Worm (Caenorhabditis elegans): ENCODE measurements around the gene elpc-4.
A peak's percentile ranks its signal among the peaks of the same experiment; 100 is the strongest.

elpc-4 gene

DNA sequence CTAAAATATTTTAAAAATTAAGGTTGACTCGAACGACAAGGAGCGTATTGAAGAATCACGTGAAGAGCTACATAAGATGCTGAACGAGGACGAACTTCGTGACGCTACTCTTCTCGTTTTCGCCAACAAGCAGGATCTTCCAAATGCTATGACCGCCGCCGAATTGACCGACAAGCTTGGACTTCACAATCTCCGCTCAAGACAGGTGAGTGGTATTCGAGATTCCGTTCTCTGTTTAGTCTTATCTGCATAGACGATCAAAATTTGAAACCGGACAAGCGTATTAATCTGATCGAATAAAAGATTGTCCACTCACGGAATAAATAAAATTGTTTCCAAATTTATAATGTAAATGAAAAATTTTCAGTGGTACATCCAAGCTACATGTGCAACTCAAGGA is 33.8 kb upstream of the elpc-4 start:
- no peak for TF ChIP-seq cey-2 (tag; optimal IDR thresholded peaks at IDR 0.05; ENCODE audit: borderline replicate concordance, insufficient read depth)
- TF ChIP-seq set-16 (GFP tag; IDR thresholded peaks at IDR 0.05): no peak
- TF ChIP-seq fos-1 (tag; optimal IDR thresholded peaks at IDR 0.05): no peak
- no peak for TF ChIP-seq egl-43 (GFP tag; IDR thresholded peaks at IDR 0.05)
- TF ChIP-seq sdz-12 (GFP tag; optimal IDR thresholded peaks at IDR 0.05): no peak
- no peak for TF ChIP-seq mes-2 (tag; optimal IDR thresholded peaks at IDR 0.05; ENCODE audit: poor library complexity, severe bottlenecking)
- no peak for TF ChIP-seq unc-62 (GFP tag; optimal IDR thresholded peaks at IDR 0.05 in 1 of 2)
- TF ChIP-seq unc-62 (tag; optimal IDR thresholded peaks at IDR 0.05): no peak

DNA sequence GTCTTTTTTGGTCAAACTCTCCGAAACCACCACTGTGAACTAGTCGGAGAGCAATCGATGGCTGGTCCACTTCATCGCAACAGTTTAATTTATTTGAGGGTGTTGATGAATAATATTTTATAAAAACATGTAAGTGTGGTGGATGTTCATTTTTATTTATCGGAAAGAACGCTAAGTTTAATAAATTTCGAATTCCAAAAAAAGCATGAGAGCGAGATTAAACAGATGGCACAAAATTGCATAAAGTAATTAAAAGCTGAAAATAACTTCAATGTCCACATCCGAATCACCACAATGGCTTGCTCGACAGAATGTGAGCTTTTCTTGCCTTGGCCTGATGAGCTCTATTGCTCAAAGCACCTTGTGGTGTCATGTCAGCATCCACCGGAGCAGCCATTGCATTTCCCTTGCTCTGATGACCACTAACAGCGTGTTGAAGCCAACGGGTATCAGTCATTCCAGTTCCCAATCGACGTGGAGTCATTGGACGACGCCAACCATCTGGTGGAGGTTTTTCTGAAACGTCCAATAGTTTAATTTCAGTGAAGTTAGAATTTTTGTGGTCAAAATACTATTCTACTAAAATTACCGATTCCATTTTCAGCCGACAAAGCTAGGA is 33.0 kb upstream of the elpc-4 start:
- TF ChIP-seq nhr-111 (GFP tag; optimal IDR thresholded peaks at IDR 0.05) (peak; percentile 21), mes-2 (tag; optimal IDR thresholded peaks at IDR 0.05; ENCODE audit: poor library complexity, severe bottlenecking) (peak; percentile 16), tra-1 (GFP tag; IDR thresholded peaks at IDR 0.05) (0 out of 2 replicates have a peak, but pooled peaks have one; percentile 12), nhr-102 (tag; optimal IDR thresholded peaks at IDR 0.05) (peak; percentile 35), nhr-11 (tag; optimal IDR thresholded peaks at IDR 0.05) (no peak), ces-1 (GFP tag; optimal IDR thresholded peaks at IDR 0.05) (no peak), T20F7.1 (GFP tag; optimal IDR thresholded peaks at IDR 0.05) (no peak), nhr-48 (tag; optimal IDR thresholded peaks at IDR 0.05) (peak; percentile 29), ceh-44 (GFP tag; IDR thresholded peaks at IDR 0.05) (no peak), mep-1 (tag; optimal IDR thresholded peaks at IDR 0.05) (peak; percentile 38), nhr-42 (GFP tag; IDR thresholded peaks at IDR 0.05) (peak; percentile 59), unc-62 (GFP tag; optimal IDR thresholded peaks at IDR 0.05 in 1 of 2) (peak in 1 of 2 experiments; percentile 76), unc-62 (tag; optimal IDR thresholded peaks at IDR 0.05) (no peak), set-16 (GFP tag; IDR thresholded peaks at IDR 0.05) (no peak), F26F4.8 (GFP tag; conservative IDR thresholded peaks at IDR 0.05) (0 out of 2 replicates have a peak, but pooled peaks have one; percentile 29), aly-2 (tag; optimal IDR thresholded peaks at IDR 0.05) (no peak), spr-1 (tag; optimal IDR thresholded peaks at IDR 0.05) (peak; percentile 31), gei-8 (GFP tag; optimal IDR thresholded peaks at IDR 0.05) (no peak), php-3 (GFP tag; IDR thresholded peaks at IDR 0.05) (no peak), daf-19 (GFP tag; conservative IDR thresholded peaks at IDR 0.05) (no peak), mxl-2 (GFP tag; conservative IDR thresholded peaks at IDR 0.05) (no peak), dve-1 (tag; optimal IDR thresholded peaks at IDR 0.05; ENCODE audit: insufficient read depth) (peak; percentile 35), rbr-2 (tag; optimal IDR thresholded peaks at IDR 0.05) (no peak), pha-4 (GFP tag; IDR thresholded peaks at IDR 0.05) (peak; percentile 34; the same call in 1 of the 2 replicates), pha-4 (tag; optimal IDR thresholded peaks at IDR 0.05) (no peak), dmd-8 (GFP tag; IDR thresholded peaks at IDR 0.05) (no peak), Y48G9A.11 (GFP tag; IDR thresholded peaks at IDR 0.05) (no peak; the same call in 1 of the 2 replicates), Y5F2A.4 (GFP tag; optimal IDR thresholded peaks at IDR 0.05) (no peak), egl-43 (GFP tag; IDR thresholded peaks at IDR 0.05) (no peak; the same call in 1 of the 2 replicates), snpc-4 (tag; optimal IDR thresholded peaks at IDR 0.05) (no peak), duxl-1 (tag; optimal IDR thresholded peaks at IDR 0.05; ENCODE audit: poor library complexity) (peak; percentile 47), D1046.2 (GFP tag; IDR thresholded peaks at IDR 0.05) (no peak), unc-130 (GFP tag; optimal IDR thresholded peaks at IDR 0.05) (peak; percentile 25), mxl-3 (GFP tag; optimal IDR thresholded peaks at IDR 0.05) (no peak), F37D6.2 (tag; optimal IDR thresholded peaks at IDR 0.05) (no peak), zfp-3 (GFP tag; conservative IDR thresholded peaks at IDR 0.05) (peak; percentile 67; the same call in 1 of the 2 replicates), ceh-28 (tag; optimal IDR thresholded peaks at IDR 0.05) (no peak), R02D3.7 (tag; optimal IDR thresholded peaks at IDR 0.05) (no peak), lin-13 (GFP tag; optimal IDR thresholded peaks at IDR 0.05) (peak; percentile 19), Y105C5A.15 (GFP tag; IDR thresholded peaks at IDR 0.05) (no peak), arid-1 (GFP tag; conservative IDR thresholded peaks at IDR 0.05) (no peak; the same call in 1 of the 2 replicates), dpl-1 (GFP tag; optimal IDR thresholded peaks at IDR 0.05) (no peak), Y75B8A.6 (GFP tag; IDR thresholded peaks at IDR 0.05) (peak; percentile 40; the same call in 1 of the 2 replicates), madf-5 (GFP tag; IDR thresholded peaks at IDR 0.05) (no peak)

Measured in whole organism, L4 larva.